Worm (Caenorhabditis elegans) whole organism, L4/young adult: Measurements from ENCODE around the gene srv-24.

Experiments
- W03F9.2 ChIP-seq: fragments of 150-350 bp; optimal IDR thresholded peaks from 2 replicates; lab custom pipeline; 2014; ENCODE audit warnings: missing biosample characterization, missing genetic modification characterization
- him-1 ChIP-seq: sonication (generic microtip); optimal IDR thresholded peaks from 2 replicates; lab custom pipeline; 2016; ENCODE audit warnings: missing genotype, missing genetic modification reagents, missing genetic modification characterization, missing compliant biosample characterization

ce11 chrIV:6337353-6337752 lies 46.7 kb upstream of the srv-24 start, which contains the start of gene ipla-6:
- no peak for TF ChIP-seq him-1 (tag; lab: Kevin White, UChicago)
- no peak for TF ChIP-seq W03F9.2 (tag; lab: Kevin White, UChicago)
